Worm (Caenorhabditis elegans) whole organism, mixed stage, embryonic: Measurements from ENCODE around the gene gsr-1.

ENCODE experiments used
- M03D4.4 ChIP-seq: sonication (generic microtip); optimal IDR thresholded peaks from 2 replicates; lab custom pipeline; 2017; ENCODE audit warnings: mild to moderate bottlenecking, missing genetic modification characterization, missing compliant biosample characterization
- bed-3 ChIP-seq: fragments of 200-800 bp; sonication (Bioruptor generic); optimal IDR thresholded peaks from 3 replicates; lab custom pipeline; 2018; ENCODE audit warnings: mild to moderate bottlenecking, missing genetic modification characterization, moderate library complexity, missing compliant biosample characterization
- ceh-39 ChIP-seq: fragments of 150-350 bp; optimal IDR thresholded peaks from 2 replicates; lab custom pipeline; 2014; ENCODE audit warnings: missing biosample characterization, missing genetic modification characterization
- ceh-83 ChIP-seq: fragments of 200-800 bp; sonication (Bioruptor generic); optimal IDR thresholded peaks from 2 replicates; lab custom pipeline; 2018; ENCODE audit warnings: mild to moderate bottlenecking, missing genetic modification characterization, missing compliant biosample characterization
- elt-3 ChIP-seq: fragments of 150-350 bp; optimal IDR thresholded peaks from 2 replicates; lab custom pipeline; 2014; ENCODE audit warnings: missing biosample characterization, missing genetic modification characterization

DNA sequence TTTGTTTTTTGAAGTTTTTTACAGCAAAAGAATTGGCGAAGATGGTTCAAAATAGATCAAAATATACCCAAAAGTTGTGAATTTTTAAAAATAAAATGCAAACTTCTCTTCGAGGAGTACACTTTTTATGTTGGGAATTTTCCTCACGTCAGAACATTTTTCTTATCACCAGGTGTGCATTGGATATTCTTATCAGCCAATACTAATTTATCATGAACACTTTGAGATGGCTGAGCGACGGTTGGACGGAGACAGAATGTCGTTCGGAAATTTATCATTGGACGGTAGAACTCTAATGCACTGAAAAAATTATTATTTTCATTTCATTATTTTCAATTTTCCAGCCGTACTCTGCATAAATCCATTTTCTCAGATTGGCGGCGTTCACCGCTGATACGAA lies 1.4 kb upstream of the gsr-1 start:
- TF ChIP-seq ceh-83 (no peak), elt-3 (tag; lab: Kevin White, UChicago) (no peak), M03D4.4 (tag; lab: Kevin White, UChicago) (no peak), ceh-39 (tag; lab: Kevin White, UChicago) (no peak), bed-3 (GFP tag; lab: Kevin White, UChicago) (no peak)
